Fruit fly (Drosophila melanogaster) whole organism, embryonic: ENCODE data around the gene CG31793.

Experiments
- H15 ChIP-seq: fragments of 200-800 bp; sonication (Bioruptor generic); IDR thresholded peaks from 3 replicates; pipeline ENCODE4 v1.3.6; 2022; ENCODE audit warnings: missing biosample characterization, missing genetic modification characterization
- Lpt ChIP-seq: fragments of >200 bp; optimal IDR thresholded peaks from 2 replicates; lab custom pipeline; 2018; ENCODE audit warnings: missing biosample characterization, missing genetic modification characterization
- Spps ChIP-seq: fragments of 200-800 bp; sonication (Bioruptor generic); optimal IDR thresholded peaks from 2 replicates; lab custom pipeline; 2018; ENCODE audit warnings: missing biosample characterization, mild to moderate bottlenecking, missing genetic modification characterization
- lola ChIP-seq, 3 experiments: fragments of >200 bp in 2 of 3; fragments of 200-800 bp in 1 of 3; sonication (Bioruptor generic) in 1 of 3; optimal IDR thresholded peaks; 2 replicates each; lab custom pipeline; 2017 to 2019; ENCODE audit warnings: missing biosample characterization in 3 of 3, missing genetic modification characterization in 3 of 3, mild to moderate bottlenecking in 1 of 3, moderate library complexity in 1 of 3

DNA sequence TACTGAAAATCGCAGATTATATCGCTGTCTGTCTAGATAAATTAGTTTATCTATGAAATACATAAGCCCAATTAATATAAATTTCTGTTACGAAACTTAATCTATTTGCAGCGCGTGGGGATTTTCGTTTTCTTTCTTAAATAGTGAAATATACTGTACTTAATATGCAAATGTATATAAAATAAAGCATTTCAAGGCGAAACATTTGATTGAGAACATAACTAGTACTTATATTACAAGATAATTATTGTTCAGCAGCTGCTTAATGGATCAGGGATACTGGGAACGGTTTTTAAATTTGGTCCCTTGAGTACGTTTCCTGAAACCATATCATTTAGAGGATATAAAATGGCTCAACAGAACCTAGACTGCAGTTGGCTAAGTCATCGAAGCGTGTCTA lies 11.0 kb upstream of the CG31793 start, which contains the start of gene CG46465:
- TF ChIP-seq Spps, result no peak
- TF ChIP-seq Lpt, result no peak
- no peak for TF ChIP-seq H15 (GFP tag; lab: Robert Waterston, UW)
- no peak for TF ChIP-seq lola (GFP tag; optimal IDR thresholded peaks at IDR 0.05; lab: Kevin White, UChicago)
